Worm (Caenorhabditis elegans): ENCODE results near the gene pag-3.
"Not testable (repeated sequence)": the region's sequence is repeated elsewhere in the genome, so short reads cannot be mapped to it uniquely, and the experiment has no call there.

- TF ChIP-seq lin-15B (tag; optimal IDR thresholded peaks at IDR 0.05); pha-4 (tag; optimal IDR thresholded peaks at IDR 0.05); ceh-82 (tag; optimal IDR thresholded peaks at IDR 0.05); jun-1 (tag; optimal IDR thresholded peaks at IDR 0.05); nfya-1 (tag; optimal IDR thresholded peaks at IDR 0.05; ENCODE audit: insufficient read depth); fos-1 (tag; optimal IDR thresholded peaks at IDR 0.05); skn-1 (tag; optimal IDR thresholded peaks at IDR 0.05); nhr-12 (tag; optimal IDR thresholded peaks at IDR 0.05); ama-1 (optimal IDR thresholded peaks at IDR 0.05); nhr-28 (tag; optimal IDR thresholded peaks at IDR 0.05); nhr-11 (tag; optimal IDR thresholded peaks at IDR 0.05): not testable (repeated sequence)
- peak; percentile 38 for TF ChIP-seq elt-2 (tag; optimal IDR thresholded peaks at IDR 0.05)
Observed at ce11 chrX:14981620-14982019, 27.2 kb upstream of the pag-3 start.
